Worm (Caenorhabditis elegans) whole organism, young adult: ENCODE measurements around the gene cdka-1.
A peak's percentile ranks its signal among the peaks of the same experiment; 100 is the strongest.

ENCODE experiments used
- B0336.3 ChIP-seq: fragments of 200-800 bp; sonication (Bioruptor generic); IDR thresholded peaks from 2 replicates; pipeline ENCODE4 v1.3.6; 2022; ENCODE audit warnings: missing genetic modification characterization, missing compliant biosample characterization
- C17E4.6 ChIP-seq: fragments of 200-800 bp; sonication (Bioruptor generic); IDR thresholded peaks from 2 replicates; pipeline ENCODE4 v1.3.6; 2022; ENCODE audit warnings: missing genetic modification reagents, missing genetic modification characterization, missing compliant biosample characterization
- D2030.7 ChIP-seq: fragments of 200-800 bp; sonication (Bioruptor generic); IDR thresholded peaks from 2 replicates; pipeline ENCODE4 v1.3.6; 2022; ENCODE audit warnings: missing genetic modification reagents, missing genetic modification characterization, missing compliant biosample characterization
- F37B4.10 ChIP-seq: fragments of 200-800 bp; sonication (Bioruptor generic); IDR thresholded peaks from 2 replicates; pipeline ENCODE4 v1.3.6; 2022; ENCODE audit warnings: missing genetic modification characterization, missing compliant biosample characterization
- F49E8.2 ChIP-seq: sonication (generic microtip); optimal IDR thresholded peaks from 3 replicates; lab custom pipeline; 2017; ENCODE audit warnings: missing genetic modification characterization, mild to moderate bottlenecking, missing compliant biosample characterization, antibody characterized with exemption, moderate library complexity; ENCODE audit not compliant: insufficient read depth
- F55B11.4 ChIP-seq: sonication (generic microtip); optimal IDR thresholded peaks from 2 replicates; lab custom pipeline; 2016; ENCODE audit warnings: missing compliant biosample characterization, missing genetic modification characterization, borderline replicate concordance; ENCODE audit not compliant: insufficient read depth
- F57A8.1 ChIP-seq: fragments of 200-800 bp; sonication (Bioruptor generic); optimal IDR thresholded peaks from 2 replicates; lab custom pipeline; 2018; ENCODE audit warnings: mild to moderate bottlenecking, missing genetic modification characterization, moderate library complexity, missing compliant biosample characterization
- F57C9.4 ChIP-seq: sonication (generic microtip); optimal IDR thresholded peaks from 2 replicates; lab custom pipeline; 2017; ENCODE audit warnings: mild to moderate bottlenecking, missing genetic modification characterization, missing compliant biosample characterization
- K12H6.12 ChIP-seq: fragments of 200-800 bp; sonication (Bioruptor generic); optimal IDR thresholded peaks from 2 replicates; lab custom pipeline; 2018; ENCODE audit warnings: mild to moderate bottlenecking, missing genetic modification characterization, missing compliant biosample characterization
- T07F8.4 ChIP-seq: sonication (generic microtip); optimal IDR thresholded peaks from 2 replicates; lab custom pipeline; 2016; ENCODE audit warnings: mild to moderate bottlenecking, missing genetic modification characterization, moderate library complexity, missing compliant biosample characterization
- Y53G8AR.9 ChIP-seq: fragments of 200-800 bp; sonication (Bioruptor generic); conservative IDR thresholded peaks from 2 replicates; pipeline ENCODE4 v1.3.6; 2022; ENCODE audit warnings: missing genetic modification reagents, missing genetic modification characterization, missing compliant biosample characterization
- Y95B8A.8 ChIP-seq: fragments of 200-800 bp; sonication (Bioruptor generic); IDR thresholded peaks from 2 replicates; pipeline ENCODE4 v1.3.6; 2022; ENCODE audit warnings: missing genetic modification reagents, missing genetic modification characterization, missing compliant biosample characterization
- ZK185.1 ChIP-seq: sonication (generic microtip); optimal IDR thresholded peaks from 2 replicates; lab custom pipeline; 2016; ENCODE audit warnings: mild to moderate bottlenecking, missing genetic modification characterization, missing compliant biosample characterization; ENCODE audit not compliant: poor library complexity, severe bottlenecking
- ama-1 ChIP-seq, 3 experiments: fragments of 150-350 bp in 1 of 3; sonication (generic microtip) in 2 of 3; optimal IDR thresholded peaks; 2 replicates each; lab custom pipeline; 2014 to 2018; ENCODE audit warnings: missing biosample characterization in 2 of 3, missing genetic modification characterization in 2 of 3, missing genetic modification reagents in 2 of 3
- atf-7 ChIP-seq: sonication (generic microtip); optimal IDR thresholded peaks from 2 replicates; lab custom pipeline; 2017; ENCODE audit warnings: mild to moderate bottlenecking, missing genetic modification characterization, missing compliant biosample characterization
- athp-1 ChIP-seq: sonication (generic microtip); optimal IDR thresholded peaks from 2 replicates; lab custom pipeline; 2017; ENCODE audit warnings: mild to moderate bottlenecking, missing genetic modification characterization, missing compliant biosample characterization
- attf-6 ChIP-seq: fragments of 200-800 bp; sonication (Bioruptor generic); IDR thresholded peaks from 2 replicates; pipeline ENCODE4 v1.3.6; 2022; ENCODE audit warnings: missing genetic modification reagents, missing genetic modification characterization, missing compliant biosample characterization
- cebp-2 ChIP-seq: fragments of 200-800 bp; sonication (Bioruptor generic); IDR thresholded peaks from 2 replicates; pipeline ENCODE4 v1.3.6; 2022; ENCODE audit warnings: missing genetic modification characterization, missing compliant biosample characterization
- die-1 ChIP-seq: sonication (generic microtip); optimal IDR thresholded peaks from 2 replicates; lab custom pipeline; 2016; ENCODE audit warnings: missing genotype, mild to moderate bottlenecking, missing genetic modification characterization, missing compliant biosample characterization
- dpff-1 ChIP-seq: sonication (generic microtip); optimal IDR thresholded peaks from 2 replicates; lab custom pipeline; 2017; ENCODE audit warnings: mild to moderate bottlenecking, missing genetic modification characterization, missing compliant biosample characterization
- ekl-4 ChIP-seq: fragments of 200-800 bp; sonication (Bioruptor generic); IDR thresholded peaks from 2 replicates; pipeline ENCODE4 v1.3.6; 2022; ENCODE audit warnings: missing genetic modification reagents, missing genetic modification characterization, missing compliant biosample characterization
- hlh-26 ChIP-seq: fragments of 200-800 bp; sonication (Bioruptor generic); conservative IDR thresholded peaks from 2 replicates; pipeline ENCODE4 v1.3.6; 2022; ENCODE audit warnings: missing genetic modification reagents, missing genetic modification characterization, missing compliant biosample characterization
- hmg-1.2 ChIP-seq: fragments of 200-800 bp; sonication (Bioruptor generic); IDR thresholded peaks from 2 replicates; pipeline ENCODE4 v1.3.6; 2022; ENCODE audit warnings: missing genetic modification reagents, missing genetic modification characterization, missing compliant biosample characterization
- hmg-20 ChIP-seq: fragments of 200-800 bp; sonication (Bioruptor generic); IDR thresholded peaks from 2 replicates; pipeline ENCODE4 v1.3.6; 2022; ENCODE audit warnings: missing genetic modification reagents, missing genetic modification characterization, missing compliant biosample characterization
- hrde-1 ChIP-seq: sonication (generic microtip); optimal IDR thresholded peaks from 2 replicates; lab custom pipeline; 2016; ENCODE audit warnings: missing genetic modification characterization, mild to moderate bottlenecking, missing compliant biosample characterization, moderate library complexity, missing genotype, missing genetic modification reagents, borderline replicate concordance
- lin-26 ChIP-seq: fragments of 200-800 bp; sonication (Bioruptor generic); IDR thresholded peaks from 2 replicates; pipeline ENCODE4 v1.3.6; 2022; ENCODE audit warnings: missing genetic modification reagents, missing genetic modification characterization, missing compliant biosample characterization
- lin-35 ChIP-seq, 3 experiments: fragments of 150-350 bp in 2 of 3; sonication (generic microtip) in 1 of 3; optimal IDR thresholded peaks; 2 replicates each; lab custom pipeline; 2014 to 2018; ENCODE audit warnings: missing biosample characterization in 3 of 3, missing genetic modification characterization in 3 of 3, missing genetic modification reagents in 3 of 3
- lir-1 ChIP-seq: fragments of 200-800 bp; sonication (Bioruptor generic); conservative IDR thresholded peaks from 2 replicates; pipeline ENCODE4 v1.3.6; 2022; ENCODE audit warnings: missing genetic modification reagents, missing genetic modification characterization, missing compliant biosample characterization
- madf-8 ChIP-seq: fragments of 200-800 bp; sonication (Bioruptor generic); conservative IDR thresholded peaks from 2 replicates; pipeline ENCODE4 v1.3.6; 2022; ENCODE audit warnings: missing genetic modification reagents, missing genetic modification characterization, missing compliant biosample characterization
- mes-4 ChIP-seq: sonication (generic microtip); optimal IDR thresholded peaks from 2 replicates; lab custom pipeline; 2016; ENCODE audit warnings: missing genotype, missing genetic modification characterization, missing compliant biosample characterization
- mxl-1 ChIP-seq: sonication (generic microtip); optimal IDR thresholded peaks from 2 replicates; lab custom pipeline; 2016; ENCODE audit warnings: missing genetic modification characterization, missing compliant biosample characterization
- nhr-27 ChIP-seq: fragments of 200-800 bp; sonication (Bioruptor generic); optimal IDR thresholded peaks from 2 replicates; lab custom pipeline; 2018; ENCODE audit warnings: mild to moderate bottlenecking, missing genetic modification characterization, moderate library complexity, missing compliant biosample characterization
- nhr-80 ChIP-seq: sonication (generic microtip); optimal IDR thresholded peaks from 2 replicates; lab custom pipeline; 2016; ENCODE audit warnings: missing genetic modification characterization, missing compliant biosample characterization
- pbrm-1 ChIP-seq: fragments of 200-800 bp; sonication (Bioruptor generic); IDR thresholded peaks from 2 replicates; pipeline ENCODE4 v1.3.6; 2022; ENCODE audit warnings: missing genetic modification reagents, missing genetic modification characterization, missing compliant biosample characterization
- pha-4 ChIP-seq: fragments of 150-350 bp; sonication (generic microtip); optimal IDR thresholded peaks from 2 replicates; lab custom pipeline; 2014; ENCODE audit warnings: missing biosample characterization, missing genetic modification reagents, missing genetic modification characterization
- rcor-1 ChIP-seq: fragments of 200-800 bp; sonication (Bioruptor generic); IDR thresholded peaks from 2 replicates; pipeline ENCODE4 v1.3.6; 2022; ENCODE audit warnings: missing genetic modification reagents, missing genetic modification characterization, missing compliant biosample characterization
- repo-1 ChIP-seq: sonication (generic microtip); optimal IDR thresholded peaks from 2 replicates; lab custom pipeline; 2017; ENCODE audit warnings: mild to moderate bottlenecking, missing genetic modification characterization, missing compliant biosample characterization
- sdz-38 ChIP-seq: sonication (generic microtip); optimal IDR thresholded peaks from 2 replicates; lab custom pipeline; 2016; ENCODE audit warnings: missing genotype, missing genetic modification characterization, missing compliant biosample characterization
- sea-2 ChIP-seq: fragments of 200-800 bp; sonication (Bioruptor generic); IDR thresholded peaks from 2 replicates; pipeline ENCODE4 v1.3.6; 2022; ENCODE audit warnings: missing genetic modification characterization, missing compliant biosample characterization
- snpc-1.3 ChIP-seq: sonication (generic microtip); optimal IDR thresholded peaks from 2 replicates; lab custom pipeline; 2017; ENCODE audit warnings: missing genetic modification characterization, mild to moderate bottlenecking, missing compliant biosample characterization, antibody characterized with exemption, moderate library complexity, missing genotype, missing genetic modification reagents; ENCODE audit not compliant: insufficient read depth
- snpc-4 ChIP-seq, 5 experiments: fragments of 150-350 bp in 1 of 5; sonication (generic microtip) in 4 of 5; optimal IDR thresholded peaks; 2 replicates each; lab custom pipeline; 2014 to 2018; ENCODE audit warnings: missing genetic modification characterization in 5 of 5, missing biosample characterization in 3 of 5, antibody characterized with exemption in 2 of 5, mild to moderate bottlenecking in 2 of 5, missing compliant biosample characterization in 2 of 5, missing genotype in 2 of 5, moderate library complexity in 2 of 5, missing genetic modification reagents in 1 of 5
- tbx-9 ChIP-seq: sonication (generic microtip); optimal IDR thresholded peaks from 2 replicates; lab custom pipeline; 2016; ENCODE audit warnings: borderline replicate concordance, missing genetic modification characterization, inconsistent platforms, missing compliant biosample characterization
- zfh-2 ChIP-seq: fragments of 200-800 bp; sonication (Bioruptor generic); conservative IDR thresholded peaks from 2 replicates; pipeline ENCODE4 v1.3.6; 2022; ENCODE audit warnings: missing genetic modification reagents, missing genetic modification characterization, missing compliant biosample characterization
- ztf-18 ChIP-seq: sonication (generic microtip); optimal IDR thresholded peaks from 2 replicates; lab custom pipeline; 2016; ENCODE audit warnings: missing genotype, mild to moderate bottlenecking, missing genetic modification characterization, missing compliant biosample characterization
- ztf-22 ChIP-seq: fragments of 200-800 bp; sonication (Bioruptor generic); optimal IDR thresholded peaks from 2 replicates; lab custom pipeline; 2018; ENCODE audit warnings: mild to moderate bottlenecking, missing genetic modification characterization, moderate library complexity, missing compliant biosample characterization
- ztf-25 ChIP-seq: fragments of 200-800 bp; sonication (Bioruptor generic); IDR thresholded peaks from 2 replicates; pipeline ENCODE4 v1.3.6; 2022; ENCODE audit warnings: missing genetic modification reagents, missing genetic modification characterization, missing compliant biosample characterization

cdka-1 gene

ce11 chrIII:4689595-4689994 lies 31.0 kb downstream of the cdka-1 start (continued):
- TF ChIP-seq nhr-27 (no peak), athp-1 (tag; lab: Kevin White, UChicago) (peak; percentile 94), F57C9.4 (tag; lab: Kevin White, UChicago) (peak; percentile 64), zfh-2 (no peak), hmg-20 (0 out of 2 replicates have a peak, but pooled peaks have one; percentile 59), sea-2 (GFP tag; lab: Robert Waterston, UW) (no peak), die-1 (tag; lab: Kevin White, UChicago) (peak; percentile 95), mxl-1 (peak; percentile 92), lir-1 (no peak; the same call in 1 of the 2 replicates), lin-35 (GFP tag; optimal IDR thresholded peaks at IDR 0.05; lab: Kevin White, UChicago) (peak in 1 of 3 experiments; percentile 75), D2030.7 (GFP tag; lab: Robert Waterston, UW) (peak; percentile 86), mes-4 (tag; lab: Kevin White, UChicago) (peak; percentile 91), pha-4 (tag; lab: Kevin White, UChicago) (peak; percentile 47), T07F8.4 (tag; lab: Kevin White, UChicago) (peak; percentile 87), cebp-2 (GFP tag; lab: Robert Waterston, UW) (peak; percentile 96), sdz-38 (tag; lab: Kevin White, UChicago) (no peak), lin-26 (GFP tag; lab: Robert Waterston, UW) (peak; percentile 97), Y95B8A.8 (GFP tag; lab: Robert Waterston, UW) (0 out of 2 replicates have a peak, but pooled peaks have one; percentile 63), F37B4.10 (0 out of 2 replicates have a peak, but pooled peaks have one; percentile 71), madf-8 (GFP tag; lab: Robert Waterston, UW) (peak; percentile 41; the same call in 1 of the 2 replicates), B0336.3 (GFP tag; lab: Robert Waterston, UW) (peak; percentile 71), Y53G8AR.9 (GFP tag; lab: Robert Waterston, UW) (peak; percentile 77), dpff-1 (tag; lab: Kevin White, UChicago) (no peak), F57A8.1 (GFP tag; lab: Kevin White, UChicago) (peak; percentile 74), ZK185.1 (tag; lab: Kevin White, UChicago) (peak; percentile 85), repo-1 (tag; lab: Kevin White, UChicago) (peak; percentile 83), F49E8.2 (tag; lab: Kevin White, UChicago) (peak; percentile 90), ztf-22 (GFP tag; lab: Kevin White, UChicago) (peak; percentile 53), attf-6 (GFP tag; lab: Robert Waterston, UW) (peak; percentile 72; the same call in 1 of the 2 replicates), ekl-4 (GFP tag; lab: Robert Waterston, UW) (peak; percentile 81), ztf-18 (tag; lab: Kevin White, UChicago) (peak; percentile 89), nhr-80 (tag; lab: Kevin White, UChicago) (peak; percentile 70), hmg-1.2 (GFP tag; lab: Robert Waterston, UW) (peak; percentile 71), K12H6.12 (tag; lab: Kevin White, UChicago) (peak; percentile 61), tbx-9 (tag; lab: Kevin White, UChicago) (peak; percentile 45), atf-7 (peak; percentile 69), hrde-1 (tag; lab: Kevin White, UChicago) (peak; percentile 86), snpc-1.3 (peak; percentile 92), pbrm-1 (GFP tag; lab: Robert Waterston, UW) (peak; percentile 66), hlh-26 (GFP tag; lab: Robert Waterston, UW) (no peak), ama-1 (optimal IDR thresholded peaks at IDR 0.05; lab: Kevin White, UChicago) (no peak), ama-1 (GFP tag; optimal IDR thresholded peaks at IDR 0.05; lab: Kevin White, UChicago) (peak; percentile 87 to 95), C17E4.6 (GFP tag; lab: Robert Waterston, UW) (no peak), rcor-1 (peak; percentile 23; the same call in 1 of the 2 replicates), F55B11.4 (tag; lab: Kevin White, UChicago) (no peak), ztf-25 (GFP tag; lab: Robert Waterston, UW) (peak; percentile 88; the same call in 1 of the 2 replicates), snpc-4 (GFP tag; optimal IDR thresholded peaks at IDR 0.05; lab: Kevin White, UChicago) (peak; percentile 78), snpc-4 (tag; optimal IDR thresholded peaks at IDR 0.05; lab: Kevin White, UChicago) (peak in 3 of 4 experiments; percentile 2 to 66 (median 42))
